Fruit fly (Drosophila melanogaster) whole organism, embryonic: Measurements from ENCODE around the gene CG3008.
A peak's percentile ranks its signal among the peaks of the same experiment; 100 is the strongest.

ENCODE experiments used
- Atf-2 ChIP-seq: fragments of 200-800 bp; sonication (Bioruptor generic); optimal IDR thresholded peaks from 2 replicates; lab custom pipeline; 2016; ENCODE audit warnings: missing biosample characterization, missing genetic modification characterization
- CG10959 ChIP-seq: fragments of 200-800 bp; sonication (Bioruptor generic); IDR thresholded peaks from 2 replicates; pipeline ENCODE4 v1.3.6; 2022; ENCODE audit warnings: missing biosample characterization, missing genetic modification characterization
- CG11093 ChIP-seq: fragments of 200-800 bp; sonication (Bioruptor generic); IDR thresholded peaks from 3 replicates; pipeline ENCODE4 v1.3.6; 2022; ENCODE audit warnings: missing biosample characterization, missing genetic modification characterization
- CG13424 ChIP-seq: fragments of 200-800 bp; sonication (Bioruptor generic); optimal IDR thresholded peaks from 2 replicates; lab custom pipeline; 2019; ENCODE audit warnings: missing biosample characterization, mild to moderate bottlenecking, missing genetic modification characterization, moderate library complexity
- CG14667 ChIP-seq: fragments of 200-800 bp; sonication (Bioruptor generic); IDR thresholded peaks from 2 replicates; pipeline ENCODE4 v1.3.6; 2022; ENCODE audit warnings: missing biosample characterization, missing genetic modification characterization
- CG15269 ChIP-seq: fragments of 200-800 bp; sonication (Bioruptor generic); optimal IDR thresholded peaks from 2 replicates; lab custom pipeline; 2018; ENCODE audit warnings: missing biosample characterization, mild to moderate bottlenecking, missing genetic modification characterization, moderate library complexity
- CG16779 ChIP-seq: fragments of 200-800 bp; sonication (Bioruptor generic); IDR thresholded peaks from 2 replicates; pipeline ENCODE4 v1.3.6; 2022; ENCODE audit warnings: missing biosample characterization, missing genetic modification characterization
- CG17359 ChIP-seq: fragments of 200-800 bp; sonication (Bioruptor generic); optimal IDR thresholded peaks from 3 replicates; lab custom pipeline; 2018; ENCODE audit warnings: missing biosample characterization, mild to moderate bottlenecking, missing genetic modification characterization, moderate library complexity
- CG2202 ChIP-seq: fragments of 200-800 bp; sonication (Bioruptor generic); optimal IDR thresholded peaks from 2 replicates; lab custom pipeline; 2018; ENCODE audit warnings: missing biosample characterization, mild to moderate bottlenecking, missing genetic modification characterization
- CG30403 ChIP-seq: fragments of 200-800 bp; sonication (Bioruptor generic); optimal IDR thresholded peaks from 3 replicates; lab custom pipeline; 2016; ENCODE audit warnings: missing biosample characterization, missing genetic modification characterization
- CG31388 ChIP-seq: fragments of 200-800 bp; sonication (Bioruptor generic); optimal IDR thresholded peaks from 2 replicates; lab custom pipeline; 2016; ENCODE audit warnings: missing biosample characterization, missing genetic modification characterization
- CG32532 ChIP-seq: fragments of 200-800 bp; sonication (Bioruptor generic); IDR thresholded peaks from 2 replicates; pipeline ENCODE4 v1.3.6; 2022; ENCODE audit warnings: missing biosample characterization, missing genetic modification characterization
- CG6689 ChIP-seq: fragments of 200-800 bp; sonication (Bioruptor generic); IDR thresholded peaks from 2 replicates; pipeline ENCODE4 v1.3.6; 2022; ENCODE audit warnings: missing biosample characterization, missing genetic modification characterization
- CG6791 ChIP-seq: fragments of 200-800 bp; sonication (Bioruptor generic); IDR thresholded peaks from 3 replicates; pipeline ENCODE4 v1.3.6; 2022; ENCODE audit warnings: missing biosample characterization, missing genetic modification characterization; ENCODE audit not compliant: partially characterized antibody
- CG7357 ChIP-seq: fragments of 200-800 bp; sonication (Bioruptor generic); IDR thresholded peaks from 3 replicates; pipeline ENCODE4 v1.3.6; 2022; ENCODE audit warnings: missing biosample characterization, missing genetic modification characterization
- CG8089 ChIP-seq: fragments of 200-800 bp; sonication (Bioruptor generic); optimal IDR thresholded peaks from 3 replicates; lab custom pipeline; 2016; ENCODE audit warnings: missing biosample characterization, missing genetic modification characterization
- CG8359 ChIP-seq: fragments of 200-800 bp; sonication (Bioruptor generic); optimal IDR thresholded peaks from 2 replicates; lab custom pipeline; 2017; ENCODE audit warnings: missing biosample characterization, mild to moderate bottlenecking, missing genetic modification characterization, borderline replicate concordance
- CG9437 ChIP-seq: fragments of 200-800 bp; sonication (Bioruptor generic); optimal IDR thresholded peaks from 2 replicates; lab custom pipeline; 2018; ENCODE audit warnings: missing biosample characterization, mild to moderate bottlenecking, missing genetic modification characterization
- Camta ChIP-seq: fragments of 200-800 bp; sonication (Bioruptor generic); optimal IDR thresholded peaks from 2 replicates; lab custom pipeline; 2016; ENCODE audit warnings: missing biosample characterization, missing genetic modification characterization
- D ChIP-seq, 2 experiments: fragments of 200-800 bp in 1 of 2; fragments of >200 bp in 1 of 2; sonication (Bioruptor generic) in 1 of 2; optimal IDR thresholded peaks; 2 replicates in 1 of 2; 3 replicates in 1 of 2; lab custom pipeline; 2017; ENCODE audit warnings: mild to moderate bottlenecking in 1 of 2, missing biosample characterization in 1 of 2, missing genetic modification characterization in 1 of 2, missing genetic modification reagents in 1 of 2
- E2f1 ChIP-seq: fragments of 200-800 bp; sonication (Bioruptor generic); IDR thresholded peaks from 2 replicates; pipeline ENCODE4 v1.3.6; 2022; ENCODE audit warnings: missing biosample characterization, missing genetic modification characterization
- E2f2 ChIP-seq: fragments of 200-800 bp; sonication (Bioruptor generic); IDR thresholded peaks from 2 replicates; pipeline ENCODE4 v1.3.6; 2022; ENCODE audit warnings: missing biosample characterization, missing genetic modification characterization
- HmgD ChIP-seq: fragments of 200-800 bp; sonication (Bioruptor generic); optimal IDR thresholded peaks from 3 replicates; lab custom pipeline; 2016; ENCODE audit warnings: missing biosample characterization, missing genetic modification characterization
- Mes4 ChIP-seq: fragments of 200-800 bp; sonication (Bioruptor generic); optimal IDR thresholded peaks from 2 replicates; lab custom pipeline; 2016; ENCODE audit warnings: missing biosample characterization, missing genetic modification characterization
- NC2α ChIP-seq: fragments of 200-800 bp; sonication (Bioruptor generic); optimal IDR thresholded peaks from 2 replicates; lab custom pipeline; 2016; ENCODE audit warnings: missing biosample characterization, missing genetic modification characterization
- Nf-YA ChIP-seq: fragments of 200-800 bp; sonication (Bioruptor generic); IDR thresholded peaks from 2 replicates; pipeline ENCODE4 v1.3.6; 2022; ENCODE audit warnings: missing biosample characterization, missing genetic modification characterization
- Sry-β ChIP-seq: fragments of 200-800 bp; sonication (Bioruptor generic); optimal IDR thresholded peaks from 2 replicates; lab custom pipeline; 2018; ENCODE audit warnings: missing biosample characterization, mild to moderate bottlenecking, missing genetic modification characterization, moderate library complexity
- cg ChIP-seq: fragments of 200-800 bp; sonication (Bioruptor generic); optimal IDR thresholded peaks from 3 replicates; lab custom pipeline; 2019; ENCODE audit warnings: missing biosample characterization, mild to moderate bottlenecking, missing genetic modification characterization, moderate library complexity
- chif ChIP-seq, 2 experiments: fragments of 200-800 bp; sonication (Bioruptor generic); optimal IDR thresholded peaks; 3 replicates each; lab custom pipeline; 2016; ENCODE audit warnings: missing biosample characterization in 2 of 2, missing genetic modification characterization in 2 of 2
- crp ChIP-seq, 2 experiments: fragments of 200-800 bp; sonication (Bioruptor generic); optimal IDR thresholded peaks; 2 replicates in 1 of 2; 3 replicates in 1 of 2; lab custom pipeline; 2017; ENCODE audit warnings: missing biosample characterization in 2 of 2, missing genetic modification characterization in 2 of 2, mild to moderate bottlenecking in 1 of 2, moderate library complexity in 1 of 2
- da ChIP-seq: fragments of 200-800 bp; sonication (Bioruptor generic); optimal IDR thresholded peaks from 2 replicates; lab custom pipeline; 2016; ENCODE audit warnings: missing biosample characterization, missing genetic modification characterization
- exex ChIP-seq: fragments of 200-800 bp; sonication (Bioruptor generic); optimal IDR thresholded peaks from 4 replicates; lab custom pipeline; 2018; ENCODE audit warnings: missing biosample characterization, mild to moderate bottlenecking, missing genetic modification characterization, moderate library complexity
- fd96Cb ChIP-seq: fragments of 200-800 bp; sonication (Bioruptor generic); optimal IDR thresholded peaks from 2 replicates; lab custom pipeline; 2018; ENCODE audit warnings: missing biosample characterization, mild to moderate bottlenecking, missing genetic modification characterization, moderate library complexity
- fu2 ChIP-seq: fragments of 200-800 bp; sonication (Bioruptor generic); optimal IDR thresholded peaks from 2 replicates; lab custom pipeline; 2016; ENCODE audit warnings: missing biosample characterization, missing genetic modification characterization
- gfzf ChIP-seq: fragments of 200-800 bp; sonication (Bioruptor generic); optimal IDR thresholded peaks from 2 replicates; lab custom pipeline; 2016; ENCODE audit warnings: missing biosample characterization, mild to moderate bottlenecking, missing genetic modification characterization, moderate library complexity
- grau ChIP-seq: fragments of 200-800 bp; optimal IDR thresholded peaks from 3 replicates; lab custom pipeline; 2019; ENCODE audit warnings: missing biosample characterization, mild to moderate bottlenecking, missing genetic modification characterization, moderate library complexity
- hbn ChIP-seq: fragments of 200-800 bp; sonication (Bioruptor generic); IDR thresholded peaks from 2 replicates; pipeline ENCODE4 v1.3.6; 2022; ENCODE audit warnings: missing biosample characterization, missing genetic modification characterization; ENCODE audit not compliant: partially characterized antibody
- hkb ChIP-seq, 2 experiments: fragments of 200-800 bp in 1 of 2; fragments of >200 bp in 1 of 2; sonication (Bioruptor generic) in 1 of 2; IDR thresholded peaks in 1 of 2; optimal IDR thresholded peaks in 1 of 2; 2 replicates each; pipeline versions ENCODE4 v1.3.6 to Lab custom; 2017 to 2022; ENCODE audit warnings: missing biosample characterization in 1 of 2, missing genetic modification characterization in 1 of 2
- ind ChIP-seq: fragments of 200-800 bp; sonication (Bioruptor generic); optimal IDR thresholded peaks from 3 replicates; lab custom pipeline; 2016; ENCODE audit warnings: missing biosample characterization, missing genetic modification characterization
- kah ChIP-seq: fragments of 200-800 bp; sonication (Bioruptor generic); optimal IDR thresholded peaks from 2 replicates; lab custom pipeline; 2018; ENCODE audit warnings: missing biosample characterization, mild to moderate bottlenecking, missing genetic modification characterization
- nmo ChIP-seq: fragments of 200-800 bp; sonication (Bioruptor generic); optimal IDR thresholded peaks from 2 replicates; lab custom pipeline; 2018; ENCODE audit warnings: missing biosample characterization, mild to moderate bottlenecking, missing genetic modification characterization, moderate library complexity
- peb ChIP-seq: fragments of 200-800 bp; sonication (Bioruptor generic); IDR thresholded peaks from 2 replicates; pipeline ENCODE4 v1.3.6; 2022; ENCODE audit warnings: missing biosample characterization, missing genetic modification characterization
- phol ChIP-seq: fragments of 200-800 bp; sonication (Bioruptor generic); optimal IDR thresholded peaks from 3 replicates; lab custom pipeline; 2018; ENCODE audit warnings: missing biosample characterization, mild to moderate bottlenecking, missing genetic modification characterization, moderate library complexity
- ssp ChIP-seq: fragments of 200-800 bp; sonication (Bioruptor generic); IDR thresholded peaks from 2 replicates; pipeline ENCODE4 v1.3.6; 2022; ENCODE audit warnings: missing biosample characterization, missing genetic modification characterization
- stwl ChIP-seq: fragments of 200-800 bp; sonication (Bioruptor generic); optimal IDR thresholded peaks from 3 replicates; lab custom pipeline; 2018; ENCODE audit warnings: missing biosample characterization, mild to moderate bottlenecking, missing genetic modification characterization, moderate library complexity
- tll ChIP-seq, 2 experiments: fragments of 200-800 bp in 1 of 2; fragments of >200 bp in 1 of 2; sonication (Bioruptor generic) in 1 of 2; optimal IDR thresholded peaks; 2 replicates each; lab custom pipeline; 2017 to 2019; ENCODE audit warnings: missing biosample characterization in 2 of 2, missing genetic modification characterization in 2 of 2, mild to moderate bottlenecking in 1 of 2, moderate library complexity in 1 of 2
- unc-4 ChIP-seq: fragments of 200-800 bp; sonication (Bioruptor generic); IDR thresholded peaks from 2 replicates; pipeline ENCODE4 v1.3.6; 2022; ENCODE audit warnings: missing biosample characterization, missing genetic modification characterization; ENCODE audit not compliant: partially characterized antibody
- zf30C ChIP-seq: fragments of 200-800 bp; sonication (Bioruptor generic); optimal IDR thresholded peaks from 3 replicates; lab custom pipeline; 2018; ENCODE audit warnings: missing biosample characterization, mild to moderate bottlenecking, missing genetic modification characterization

CG3008 gene

dm6 chr2L:4837772-4838397, 45.2 kb upstream of the CG3008 start, which contains the start of the genes tank and CG12194 (continued):
- no peak for TF ChIP-seq D (optimal IDR thresholded peaks at IDR 0.05; lab: Kevin White, UChicago)
- peak; percentile 98 for TF ChIP-seq D (GFP tag; optimal IDR thresholded peaks at IDR 0.05; lab: Kevin White, UChicago)
- no peak for TF ChIP-seq cg
- peak; percentile 97 for TF ChIP-seq grau (tag; lab: Kevin White, UChicago)
- peak; percentile 99 for TF ChIP-seq CG16779 (GFP tag; lab: Robert Waterston, UW)
- peak; percentile 37 for TF ChIP-seq gfzf (GFP tag; lab: Kevin White, UChicago)
- TF ChIP-seq fu2 = peak; percentile 99
- TF ChIP-seq NC2α (GFP tag; lab: Kevin White, UChicago) = peak; percentile 98
- TF ChIP-seq CG13424 (tag; lab: Kevin White, UChicago) = peak; percentile 97
- TF ChIP-seq CG30403 (GFP tag; lab: Kevin White, UChicago) = peak; percentile 99
- TF ChIP-seq ind (GFP tag; lab: Kevin White, UChicago) = peak; percentile 99
- peak in 1 of 2 experiments; percentile 31 for TF ChIP-seq tll (GFP tag; optimal IDR thresholded peaks at IDR 0.05; lab: Kevin White, UChicago)
- peak; percentile 60 for TF ChIP-seq hbn
- peak; percentile 99 for TF ChIP-seq CG10959 (GFP tag; lab: Robert Waterston, UW)
- TF ChIP-seq CG8089 (GFP tag; lab: Kevin White, UChicago) = peak; percentile 99
- TF ChIP-seq HmgD = peak; percentile 99
- TF ChIP-seq CG31388 (GFP tag; lab: Kevin White, UChicago) = peak; percentile 98
- TF ChIP-seq zf30C (GFP tag; lab: Kevin White, UChicago) = peak; percentile 96
- peak; percentile 84 for TF ChIP-seq kah (GFP tag; lab: Kevin White, UChicago)
- TF ChIP-seq ssp = peak; percentile 95
- peak; percentile 99 for TF ChIP-seq Mes4
- peak; percentile 99 for TF ChIP-seq peb (GFP tag; lab: Robert Waterston, UW)
- peak; percentile 99 for TF ChIP-seq Nf-YA (GFP tag; lab: Robert Waterston, UW)
- TF ChIP-seq CG15269 (tag; lab: Kevin White, UChicago) = peak; percentile 98
- TF ChIP-seq E2f1 = peak; percentile 99
- peak; percentile 99 for TF ChIP-seq Atf-2 (GFP tag; lab: Kevin White, UChicago)
- TF ChIP-seq chif (GFP tag; optimal IDR thresholded peaks at IDR 0.05; lab: Kevin White, UChicago) = peak; percentile 99
- TF ChIP-seq CG17359 (tag; lab: Kevin White, UChicago) = peak; percentile 99
- peak; percentile 99 for TF ChIP-seq CG14667 (GFP tag; lab: Robert Waterston, UW)
- TF ChIP-seq CG11093 (GFP tag; lab: Robert Waterston, UW) = peak; percentile 99
- TF ChIP-seq CG6689 (GFP tag; lab: Robert Waterston, UW) = peak; percentile 99
- peak; percentile 93 for TF ChIP-seq CG8359 (GFP tag; lab: Kevin White, UChicago)
- TF ChIP-seq fd96Cb (tag; lab: Kevin White, UChicago) = peak; percentile 99
- peak; percentile 40 to 78 for TF ChIP-seq crp (GFP tag; optimal IDR thresholded peaks at IDR 0.05; lab: Kevin White, UChicago)
- peak; percentile 73 for TF ChIP-seq CG6791 (GFP tag; lab: Robert Waterston, UW)
- peak; percentile 99 for TF ChIP-seq nmo (GFP tag; lab: Kevin White, UChicago)
- peak; percentile 96 for TF ChIP-seq CG7357
- TF ChIP-seq Sry-β (GFP tag; lab: Kevin White, UChicago) = peak; percentile 87
- TF ChIP-seq phol (tag; lab: Kevin White, UChicago) = peak; percentile 98
- peak; percentile 82 for TF ChIP-seq hkb (optimal IDR thresholded peaks at IDR 0.05; lab: Kevin White, UChicago)
- TF ChIP-seq hkb (GFP tag; IDR thresholded peaks at IDR 0.05; lab: Robert Waterston, UW) = peak; percentile 100
- TF ChIP-seq unc-4 (GFP tag; lab: Robert Waterston, UW) = peak; percentile 79
- peak; percentile 98 for TF ChIP-seq da (GFP tag; lab: Kevin White, UChicago)
- peak; percentile 84 for TF ChIP-seq stwl (tag; lab: Kevin White, UChicago)
- TF ChIP-seq exex (tag; lab: Kevin White, UChicago) = peak; percentile 85
- peak; percentile 91 for TF ChIP-seq E2f2 (GFP tag; lab: Robert Waterston, UW)
- TF ChIP-seq CG2202 (tag; lab: Kevin White, UChicago) = peak; percentile 98
- peak; percentile 99 for TF ChIP-seq CG9437 (GFP tag; lab: Kevin White, UChicago)
- peak; percentile 99 for TF ChIP-seq Camta (GFP tag; lab: Kevin White, UChicago)
- peak; percentile 99 for TF ChIP-seq CG32532
